Fruit fly (Drosophila melanogaster): ENCODE data around the gene CG43231.

dm6 chr2L:17740417-17740924 lies 36.0 kb downstream of the CG43231 start:
- TF ChIP-seq CG11294 (GFP tag; IDR thresholded peaks at IDR 0.05) (no peak), CG3919 (GFP tag; optimal IDR thresholded peaks at IDR 0.05) (no peak), Ets96B (tag; optimal IDR thresholded peaks at IDR 0.05) (no peak), Blimp-1 (GFP tag; optimal IDR thresholded peaks at IDR 0.05) (no peak), CG6854 (GFP tag; optimal IDR thresholded peaks at IDR 0.05) (no peak), Gug (GFP tag; IDR thresholded peaks at IDR 0.05) (no peak), lz (GFP tag; optimal IDR thresholded peaks at IDR 0.05) (no peak), Lpt (GFP tag; optimal IDR thresholded peaks at IDR 0.05) (no peak), CG1621 (tag; optimal IDR thresholded peaks at IDR 0.05) (no peak), Sox102F (GFP tag; optimal IDR thresholded peaks at IDR 0.05) (no peak), pdm3 (GFP tag; optimal IDR thresholded peaks at IDR 0.05) (no peak), CG9139 (GFP tag; optimal IDR thresholded peaks at IDR 0.05) (no peak)
